Worm (Caenorhabditis elegans) whole organism, L1 larva: Measurements from ENCODE around the gene paic-1.

ENCODE experiments used
- C34B4.2 ChIP-seq: sonication (generic microtip); optimal IDR thresholded peaks from 2 replicates; lab custom pipeline; 2017; ENCODE audit warnings: mild to moderate bottlenecking, missing genetic modification characterization, missing compliant biosample characterization
- F16B12.6 ChIP-seq: fragments of 150-350 bp; optimal IDR thresholded peaks from 2 replicates; lab custom pipeline; 2014; ENCODE audit warnings: missing biosample characterization, missing genetic modification characterization
- alr-1 ChIP-seq: fragments of 200-800 bp; sonication (Bioruptor generic); optimal IDR thresholded peaks from 2 replicates; lab custom pipeline; 2018; ENCODE audit warnings: borderline replicate concordance, mild to moderate bottlenecking, missing genetic modification characterization, missing compliant biosample characterization
- ama-1 ChIP-seq: fragments of 150-350 bp; optimal IDR thresholded peaks from 2 replicates; lab custom pipeline; 2014
- blmp-1 ChIP-seq: fragments of 150-350 bp; optimal IDR thresholded peaks from 2 replicates; lab custom pipeline; 2014; ENCODE audit warnings: missing biosample characterization, missing genetic modification characterization
- ceh-82 ChIP-seq, 3 experiments: fragments of 150-350 bp in 1 of 3; sonication (generic microtip) in 2 of 3; optimal IDR thresholded peaks; 2 replicates each; lab custom pipeline; 2014 to 2017; ENCODE audit warnings: missing biosample characterization in 3 of 3, missing genetic modification characterization in 3 of 3
- ceh-88 ChIP-seq: fragments of 200-800 bp; sonication (Bioruptor generic); IDR thresholded peaks from 2 replicates; pipeline ENCODE4 v1.3.6; 2022; ENCODE audit warnings: missing genetic modification characterization, missing compliant biosample characterization
- ceh-90 ChIP-seq: sonication (generic microtip); optimal IDR thresholded peaks from 2 replicates; lab custom pipeline; 2016; ENCODE audit warnings: missing genetic modification characterization, missing compliant biosample characterization
- dpl-1 ChIP-seq, 3 experiments: fragments of 150-350 bp in 2 of 3; sonication (generic microtip) in 1 of 3; optimal IDR thresholded peaks; 2 replicates each; lab custom pipeline; 2014 to 2017; ENCODE audit warnings: missing biosample characterization in 3 of 3, missing genetic modification characterization in 3 of 3, missing genetic modification reagents in 3 of 3
- dsc-1 ChIP-seq: sonication (generic microtip); optimal IDR thresholded peaks from 2 replicates; lab custom pipeline; 2016; ENCODE audit warnings: mild to moderate bottlenecking, missing genetic modification characterization, missing compliant biosample characterization
- efl-1 ChIP-seq, 4 experiments: fragments of 150-350 bp; optimal IDR thresholded peaks in 3 of 4; peaks in 1 of 4; 1 replicate in 1 of 4; 2 replicates in 3 of 4; lab custom pipeline; 2014; ENCODE audit warnings: missing biosample characterization in 2 of 4, missing genetic modification characterization in 2 of 4, missing genetic modification reagents in 2 of 4
- efl-3 ChIP-seq: fragments of 200-800 bp; sonication (Bioruptor generic); optimal IDR thresholded peaks from 2 replicates; lab custom pipeline; 2018; ENCODE audit warnings: mild to moderate bottlenecking, missing genetic modification characterization, missing compliant biosample characterization
- egl-13 ChIP-seq: sonication (generic microtip); optimal IDR thresholded peaks from 2 replicates; lab custom pipeline; 2016; ENCODE audit warnings: missing genotype, missing genetic modification reagents, missing genetic modification characterization, missing compliant biosample characterization
- egl-27 ChIP-seq, 2 experiments: fragments of 150-350 bp in 1 of 2; sonication (generic microtip); optimal IDR thresholded peaks; 3 replicates each; lab custom pipeline; 2017 to 2018; ENCODE audit warnings: missing biosample characterization in 2 of 2, missing genetic modification characterization in 2 of 2, missing genetic modification reagents in 2 of 2
- elt-2 ChIP-seq: sonication (generic microtip); optimal IDR thresholded peaks from 2 replicates; lab custom pipeline; 2016; ENCODE audit warnings: missing genetic modification characterization, mild to moderate bottlenecking, inconsistent platforms, missing compliant biosample characterization, missing genetic modification reagents
- elt-3 ChIP-seq, 6 experiments: fragments of 150-350 bp in 1 of 6; sonication (generic microtip); optimal IDR thresholded peaks; 2 replicates each; lab custom pipeline; 2017 to 2018; ENCODE audit warnings: missing biosample characterization in 6 of 6, missing genetic modification characterization in 6 of 6, inconsistent platforms in 1 of 6
- fkh-10 ChIP-seq: sonication (generic microtip); optimal IDR thresholded peaks from 2 replicates; lab custom pipeline; 2017; ENCODE audit warnings: missing biosample characterization, missing genetic modification reagents, missing genetic modification characterization
- hlh-17 ChIP-seq: fragments of 200-800 bp; sonication (Bioruptor generic); optimal IDR thresholded peaks from 2 replicates; lab custom pipeline; 2018; ENCODE audit warnings: missing genetic modification characterization, mild to moderate bottlenecking, missing compliant biosample characterization, moderate library complexity, borderline replicate concordance
- irx-1 ChIP-seq: sonication (generic microtip); optimal IDR thresholded peaks from 2 replicates; lab custom pipeline; 2016; ENCODE audit warnings: missing genetic modification characterization, missing compliant biosample characterization
- jun-1 ChIP-seq: fragments of 150-350 bp; optimal IDR thresholded peaks from 2 replicates; lab custom pipeline; 2014; ENCODE audit warnings: missing biosample characterization, missing genetic modification reagents, missing genetic modification characterization
- lin-13 ChIP-seq: fragments of 150-350 bp; optimal IDR thresholded peaks from 2 replicates; lab custom pipeline; 2014; ENCODE audit warnings: missing biosample characterization, missing genetic modification reagents, missing genetic modification characterization
- lin-14 ChIP-seq: fragments of 200-800 bp; sonication (Bioruptor generic); optimal IDR thresholded peaks from 2 replicates; lab custom pipeline; 2018; ENCODE audit warnings: mild to moderate bottlenecking, missing genetic modification characterization, moderate library complexity, missing compliant biosample characterization
- lsy-2 ChIP-seq, 2 experiments: fragments of 150-350 bp; optimal IDR thresholded peaks; 2 replicates each; lab custom pipeline; 2014; ENCODE audit warnings: missing biosample characterization in 2 of 2, missing genetic modification characterization in 2 of 2
- mep-1 ChIP-seq: fragments of 150-350 bp; optimal IDR thresholded peaks from 2 replicates; lab custom pipeline; 2014; ENCODE audit warnings: missing biosample characterization, missing genetic modification characterization
- nhr-11 ChIP-seq: fragments of 150-350 bp; optimal IDR thresholded peaks from 2 replicates; lab custom pipeline; 2014; ENCODE audit warnings: missing biosample characterization, missing genetic modification characterization
- nhr-19 ChIP-seq: fragments of 200-800 bp; sonication (Bioruptor generic); conservative IDR thresholded peaks from 2 replicates; pipeline ENCODE4 v1.3.6; 2022; ENCODE audit warnings: missing genetic modification characterization, missing compliant biosample characterization
- nhr-20 ChIP-seq: sonication (generic microtip); optimal IDR thresholded peaks from 2 replicates; lab custom pipeline; 2016; ENCODE audit warnings: mild to moderate bottlenecking, missing genetic modification characterization, missing compliant biosample characterization
- nhr-237 ChIP-seq: fragments of 150-350 bp; optimal IDR thresholded peaks from 2 replicates; lab custom pipeline; 2014; ENCODE audit warnings: missing biosample characterization, missing genetic modification characterization
- nhr-47 ChIP-seq: sonication (generic microtip); optimal IDR thresholded peaks from 2 replicates; lab custom pipeline; 2016; ENCODE audit warnings: mild to moderate bottlenecking, missing genetic modification characterization, moderate library complexity, missing compliant biosample characterization
- nhr-71 ChIP-seq: sonication (generic microtip); optimal IDR thresholded peaks from 2 replicates; lab custom pipeline; 2016; ENCODE audit warnings: mild to moderate bottlenecking, missing genetic modification characterization, moderate library complexity, missing compliant biosample characterization
- nhr-85 ChIP-seq: sonication (generic microtip); peaks from one replicate; lab custom pipeline; 2016; ENCODE audit warnings: missing genetic modification characterization, inconsistent platforms, missing compliant biosample characterization
- nhr-90 ChIP-seq: sonication (generic microtip); optimal IDR thresholded peaks from 2 replicates; lab custom pipeline; 2016; ENCODE audit warnings: mild to moderate bottlenecking, missing genetic modification characterization, missing compliant biosample characterization; ENCODE audit not compliant: poor library complexity
- skn-1 ChIP-seq: fragments of 150-350 bp; optimal IDR thresholded peaks from 2 replicates; lab custom pipeline; 2014; ENCODE audit warnings: missing biosample characterization, missing genetic modification characterization
- snu-23 ChIP-seq: sonication (generic microtip); optimal IDR thresholded peaks from 2 replicates; lab custom pipeline; 2016; ENCODE audit warnings: missing genetic modification characterization, missing compliant biosample characterization
- sox-4 ChIP-seq: sonication (generic microtip); optimal IDR thresholded peaks from 2 replicates; lab custom pipeline; 2016; ENCODE audit warnings: missing genetic modification characterization, missing compliant biosample characterization
- sptf-1 ChIP-seq: fragments of 150-350 bp; optimal IDR thresholded peaks from 2 replicates; lab custom pipeline; 2014; ENCODE audit warnings: missing biosample characterization, missing genetic modification characterization
- sup-37 ChIP-seq: fragments of 200-800 bp; sonication (Bioruptor generic); optimal IDR thresholded peaks from 2 replicates; lab custom pipeline; 2018; ENCODE audit warnings: mild to moderate bottlenecking, missing genetic modification characterization, missing compliant biosample characterization
- swsn-7 ChIP-seq: sonication (generic microtip); optimal IDR thresholded peaks from 2 replicates; lab custom pipeline; 2016; ENCODE audit warnings: missing genetic modification characterization, missing compliant biosample characterization
- tlp-1 ChIP-seq: fragments of 150-350 bp; optimal IDR thresholded peaks from 2 replicates; lab custom pipeline; 2014; ENCODE audit warnings: missing biosample characterization, missing genetic modification characterization
- unc-130 ChIP-seq: fragments of 150-350 bp; optimal IDR thresholded peaks from 2 replicates; lab custom pipeline; 2017; ENCODE audit warnings: missing biosample characterization, missing genetic modification characterization, inconsistent platforms
- unc-30 ChIP-seq: sonication (generic microtip); optimal IDR thresholded peaks from 2 replicates; lab custom pipeline; 2017; ENCODE audit warnings: missing biosample characterization, missing genetic modification characterization
- unc-62 ChIP-seq: fragments of 150-350 bp; optimal IDR thresholded peaks from 2 replicates; lab custom pipeline; 2014; ENCODE audit warnings: missing biosample characterization, missing genetic modification reagents, missing genetic modification characterization
- xbp-1 ChIP-seq: sonication (generic microtip); optimal IDR thresholded peaks from 2 replicates; lab custom pipeline; 2016; ENCODE audit warnings: missing genetic modification characterization, missing compliant biosample characterization
- zip-4 ChIP-seq: fragments of 200-800 bp; sonication (Bioruptor generic); optimal IDR thresholded peaks from 2 replicates; lab custom pipeline; 2018; ENCODE audit warnings: mild to moderate bottlenecking, missing genetic modification characterization, moderate library complexity, missing compliant biosample characterization

The paic-1 gene

ce11 chrII:4372406-4372805 is at the start of gene paic-1:
Gene paic-1 (minus strand): TSS chrII:4372525.
- TF ChIP-seq nhr-71 (tag; lab: Kevin White, UChicago) (peak; percentile 4), elt-2 (tag; lab: Kevin White, UChicago) (peak; percentile 72), nhr-47 (peak; percentile 28), unc-130 (no peak)

- TF ChIP-seq snu-23 (GFP tag; lab: Kevin White, UChicago) (peak; percentile 33), sptf-1 (tag; lab: Kevin White, UChicago) (no peak), elt-3 (tag; optimal IDR thresholded peaks at IDR 0.05; lab: Kevin White, UChicago) (peak in 1 of 6 experiments; percentile 44), fkh-10 (GFP tag; lab: Kevin White, UChicago) (no peak), unc-62 (GFP tag; lab: Kevin White, UChicago) (no peak), unc-30 (tag; lab: Kevin White, UChicago) (no peak), efl-1 (optimal IDR thresholded peaks at IDR 0.05; lab: Kevin White, UChicago) (peak in 1 of 2 experiments; percentile 5), efl-1 (GFP tag; optimal IDR thresholded peaks at IDR 0.05 in 1 of 2; lab: Kevin White, UChicago) (peak; percentile 1 to 9), jun-1 (tag; lab: Kevin White, UChicago) (no peak), ceh-88 (GFP tag; lab: Robert Waterston, UW) (no peak), egl-27 (tag; optimal IDR thresholded peaks at IDR 0.05; lab: Kevin White, UChicago) (no peak), egl-13 (tag; lab: Kevin White, UChicago) (no peak), dsc-1 (peak; percentile 33), nhr-90 (tag; lab: Kevin White, UChicago) (peak; percentile 37), alr-1 (tag; lab: Kevin White, UChicago) (no peak), dpl-1 (GFP tag; optimal IDR thresholded peaks at IDR 0.05; lab: Kevin White, UChicago) (peak in 1 of 3 experiments; percentile 6), skn-1 (tag; lab: Kevin White, UChicago) (no peak), efl-3 (GFP tag; lab: Kevin White, UChicago) (no peak), nhr-85 (tag; lab: Kevin White, UChicago) (peak; percentile 65), xbp-1 (tag; lab: Kevin White, UChicago) (no peak), mep-1 (tag; lab: Kevin White, UChicago) (peak; percentile 31), nhr-47 (peak; percentile 18), ceh-90 (tag; lab: Kevin White, UChicago) (no peak), nhr-11 (no peak), blmp-1 (tag; lab: Kevin White, UChicago) (peak; percentile 29), nhr-19 (GFP tag; lab: Robert Waterston, UW) (no peak), sox-4 (no peak), lsy-2 (tag; optimal IDR thresholded peaks at IDR 0.05; lab: Kevin White, UChicago) (peak in 1 of 2 experiments; percentile 41), irx-1 (tag; lab: Kevin White, UChicago) (no peak), swsn-7 (no peak), nhr-237 (tag; lab: Kevin White, UChicago) (no peak), ama-1 (lab: Kevin White, UChicago) (no peak), nhr-71 (tag; lab: Kevin White, UChicago) (no peak), ceh-82 (tag; optimal IDR thresholded peaks at IDR 0.05; lab: Kevin White, UChicago) (no peak), elt-2 (tag; lab: Kevin White, UChicago) (no peak), C34B4.2 (tag; lab: Kevin White, UChicago) (no peak), sup-37 (GFP tag; lab: Kevin White, UChicago) (no peak), nhr-20 (tag; lab: Kevin White, UChicago) (peak; percentile 49), zip-4 (GFP tag; lab: Kevin White, UChicago) (no peak), F16B12.6 (tag; lab: Kevin White, UChicago) (peak; percentile 39), hlh-17 (no peak), lin-14 (GFP tag; lab: Kevin White, UChicago) (no peak), lin-13 (GFP tag; lab: Kevin White, UChicago) (no peak), tlp-1 (tag; lab: Kevin White, UChicago) (no peak)
- TF ChIP-seq, all 84 proteins: peak for 13
Observed at ce11 chrII:4419956-4420355, 47.6 kb upstream of the paic-1 start, which contains the start of gene bpnt-1. Gene bpnt-1 (plus strand): TSS chrII:4420256.
